Worm (Caenorhabditis elegans): ENCODE measurements around the gene asp-15.

The asp-15 gene

DNA sequence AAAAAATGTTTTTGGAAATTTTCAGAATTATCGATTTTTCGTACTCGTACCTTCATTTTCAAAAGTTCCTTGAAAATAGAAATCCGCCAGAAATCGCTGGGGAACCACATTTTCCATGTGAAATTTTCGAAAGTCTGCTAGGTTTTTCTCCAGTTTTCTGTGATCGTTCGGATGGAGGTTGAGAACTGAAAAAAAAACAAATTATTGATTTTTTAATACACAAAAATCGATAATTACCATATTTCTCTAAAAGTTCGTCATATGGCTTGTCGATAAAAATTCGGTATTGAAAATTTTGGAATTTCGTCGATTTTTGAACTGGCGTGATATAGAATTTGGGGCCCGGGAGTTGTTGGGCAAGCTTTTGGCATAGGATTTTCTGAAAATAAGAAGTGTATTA lies 32.2 kb upstream of the asp-15 start:
- TF ChIP-seq fos-1 (tag; optimal IDR thresholded peaks at IDR 0.05) (no peak), nhr-6 (tag; optimal IDR thresholded peaks at IDR 0.05) (no peak), dmd-4 (tag; optimal IDR thresholded peaks at IDR 0.05) (no peak), unc-55 (GFP tag; optimal IDR thresholded peaks at IDR 0.05) (no peak), nhr-237 (tag; optimal IDR thresholded peaks at IDR 0.05) (no peak)

DNA sequence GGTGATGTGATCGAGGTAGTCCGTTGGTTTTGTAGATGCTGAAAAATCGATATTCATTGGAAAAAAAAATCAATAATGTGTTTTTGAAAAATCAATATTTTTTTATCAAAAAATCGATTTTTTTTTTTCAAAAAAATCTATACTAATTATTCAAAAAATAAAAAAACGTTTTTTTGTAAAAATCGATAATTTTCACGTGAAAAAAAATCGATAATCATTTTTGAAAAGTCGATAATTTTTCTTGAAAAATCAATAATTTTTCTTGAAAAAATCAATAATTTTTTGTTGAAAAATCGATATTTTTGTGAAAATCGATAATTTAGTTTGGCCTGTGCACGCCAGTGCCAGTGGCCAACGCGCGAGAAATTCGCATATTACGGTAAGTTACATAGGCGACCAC lies 28.5 kb upstream of the asp-15 start:
- TF ChIP-seq elt-1 (tag; optimal IDR thresholded peaks at IDR 0.05): no peak
- no peak for TF ChIP-seq sma-9 (GFP tag; optimal IDR thresholded peaks at IDR 0.05)
- no peak for TF ChIP-seq sma-9 (tag; optimal IDR thresholded peaks at IDR 0.05)
- TF ChIP-seq nhr-77 (tag; optimal IDR thresholded peaks at IDR 0.05): no peak
- no peak for TF ChIP-seq nhr-129 (tag; optimal IDR thresholded peaks at IDR 0.05)
- no peak for TF ChIP-seq ztf-4 (tag; optimal IDR thresholded peaks at IDR 0.05)
- TF ChIP-seq ztf-11 (tag; optimal IDR thresholded peaks at IDR 0.05): no peak
- no peak for TF ChIP-seq nhr-10 (tag; optimal IDR thresholded peaks at IDR 0.05)
- no peak for TF ChIP-seq crh-2 (tag; optimal IDR thresholded peaks at IDR 0.05)
- no peak for TF ChIP-seq peb-1 (tag; optimal IDR thresholded peaks at IDR 0.05)
- TF ChIP-seq unc-62 (GFP tag; optimal IDR thresholded peaks at IDR 0.05): no peak
- no peak for TF ChIP-seq lin-39 (tag; optimal IDR thresholded peaks at IDR 0.05)
- no peak for TF ChIP-seq nhr-23 (tag; optimal IDR thresholded peaks at IDR 0.05)
- TF ChIP-seq lin-11 (tag; optimal IDR thresholded peaks at IDR 0.05): no peak
- TF ChIP-seq mdl-1 (tag; optimal IDR thresholded peaks at IDR 0.05): no peak
- no peak for TF ChIP-seq ceh-16 (tag; optimal IDR thresholded peaks at IDR 0.05)

DNA sequence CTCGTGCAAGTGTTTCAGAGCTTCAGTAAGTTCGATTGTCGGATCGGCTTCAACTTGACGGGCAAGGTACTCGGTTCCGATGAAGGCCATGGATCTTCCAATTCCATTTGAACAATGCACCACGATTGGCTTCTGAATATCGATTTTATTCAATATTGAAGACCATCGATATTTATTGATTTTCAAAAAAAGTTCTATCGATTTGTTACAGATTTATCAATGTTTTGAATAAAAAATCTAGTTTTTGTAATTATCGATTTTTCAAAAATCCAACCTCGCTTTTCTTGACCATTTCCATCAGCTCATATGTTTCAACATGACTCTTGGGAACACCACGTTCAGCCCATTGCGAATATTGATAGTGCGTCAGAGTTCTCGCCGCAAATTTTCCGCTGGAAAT lies 24.2 kb upstream of the asp-15 start:
- TF ChIP-seq nhr-11 (tag; optimal IDR thresholded peaks at IDR 0.05) (no peak), snpc-4 (tag; optimal IDR thresholded peaks at IDR 0.05) (no peak), crh-2 (tag; optimal IDR thresholded peaks at IDR 0.05) (no peak), aly-2 (tag; optimal IDR thresholded peaks at IDR 0.05) (no peak), ceh-82 (tag; optimal IDR thresholded peaks at IDR 0.05) (no peak), ztf-4 (tag; optimal IDR thresholded peaks at IDR 0.05) (no peak), nhr-129 (tag; optimal IDR thresholded peaks at IDR 0.05) (no peak), blmp-1 (tag; optimal IDR thresholded peaks at IDR 0.05; ENCODE audit: insufficient read depth) (no peak), alr-1 (tag; optimal IDR thresholded peaks at IDR 0.05) (no peak), C34F6.9 (tag; optimal IDR thresholded peaks at IDR 0.05) (no peak), nhr-25 (tag; optimal IDR thresholded peaks at IDR 0.05) (no peak), elt-1 (tag; optimal IDR thresholded peaks at IDR 0.05) (no peak), peb-1 (tag; optimal IDR thresholded peaks at IDR 0.05) (no peak)

DNA sequence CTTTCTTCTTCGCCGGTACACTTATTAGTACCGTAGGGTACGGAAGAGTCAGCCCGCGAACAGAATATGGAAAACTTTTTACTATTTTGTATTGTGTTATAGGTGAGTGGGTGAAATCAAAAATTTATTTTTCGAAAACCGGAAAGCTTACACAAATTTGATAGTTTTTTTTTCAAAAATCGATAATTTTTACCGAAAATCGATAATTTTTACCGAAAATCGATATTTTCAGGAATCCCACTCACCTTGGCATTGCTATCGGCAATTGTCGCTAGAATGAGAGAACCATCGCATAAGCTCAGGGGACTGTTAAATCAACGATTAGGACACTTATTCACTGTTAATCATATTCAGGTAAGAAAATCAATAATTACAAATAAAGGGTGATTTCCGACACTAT lies 18.7 kb upstream of the asp-15 start:
- TF ChIP-seq lsy-2 (tag; optimal IDR thresholded peaks at IDR 0.05): no peak
- TF ChIP-seq sma-9 (GFP tag; optimal IDR thresholded peaks at IDR 0.05): no peak
- no peak for TF ChIP-seq sma-9 (tag; optimal IDR thresholded peaks at IDR 0.05)
- TF ChIP-seq nhr-11 (tag; optimal IDR thresholded peaks at IDR 0.05): no peak
- TF ChIP-seq ztf-11 (tag; optimal IDR thresholded peaks at IDR 0.05): no peak
- TF ChIP-seq gmeb-1 (tag; optimal IDR thresholded peaks at IDR 0.05): no peak
- no peak for TF ChIP-seq nhr-23 (tag; optimal IDR thresholded peaks at IDR 0.05)
- no peak for TF ChIP-seq Y55F3AM.14 (GFP tag; optimal IDR thresholded peaks at IDR 0.05)
- TF ChIP-seq mdl-1 (tag; optimal IDR thresholded peaks at IDR 0.05): no peak
- no peak for TF ChIP-seq nhr-21 (tag; optimal IDR thresholded peaks at IDR 0.05)
- no peak for TF ChIP-seq ZK546.5 (tag; optimal IDR thresholded peaks at IDR 0.05)
- TF ChIP-seq nhr-12 (tag; optimal IDR thresholded peaks at IDR 0.05): no peak
- no peak for TF ChIP-seq lin-39 (tag; optimal IDR thresholded peaks at IDR 0.05)
- TF ChIP-seq ama-1 (optimal IDR thresholded peaks at IDR 0.05): no peak
- TF ChIP-seq peb-1 (tag; optimal IDR thresholded peaks at IDR 0.05): no peak
- no peak for TF ChIP-seq blmp-1 (tag; optimal IDR thresholded peaks at IDR 0.05; ENCODE audit: insufficient read depth)
- no peak for TF ChIP-seq F13H6.1 (tag; optimal IDR thresholded peaks at IDR 0.05)
- no peak for TF ChIP-seq C34F6.9 (tag; optimal IDR thresholded peaks at IDR 0.05)

DNA sequence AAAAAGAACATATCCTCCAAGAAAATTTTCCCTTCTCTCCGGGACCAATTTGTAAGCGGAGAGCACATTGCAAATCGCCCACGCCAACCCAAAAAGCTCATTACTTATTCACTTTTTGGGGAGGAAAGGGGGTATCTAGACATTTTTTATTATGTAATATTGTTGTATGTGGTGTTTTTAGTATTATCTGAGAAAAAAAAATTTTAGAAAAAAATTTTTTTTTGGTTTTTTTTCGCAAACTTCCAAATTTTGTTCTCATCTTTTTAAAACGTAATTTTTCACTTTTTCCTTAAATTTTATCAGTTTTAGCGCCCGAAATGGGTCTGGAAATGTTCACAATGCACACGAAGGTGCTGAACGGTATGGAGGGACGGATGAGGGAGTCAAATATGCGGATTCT lies 15.2 kb upstream of the asp-15 start, which contains the start of gene twk-46:
TSS of gene twk-46 (plus strand) at position 301 of the 400 bp plus-strand sequence.
- TF ChIP-seq Y55F3AM.14 (GFP tag; optimal IDR thresholded peaks at IDR 0.05) (no peak), mdl-1 (tag; optimal IDR thresholded peaks at IDR 0.05) (no peak), sma-9 (GFP tag; optimal IDR thresholded peaks at IDR 0.05) (no peak), sma-9 (tag; optimal IDR thresholded peaks at IDR 0.05) (no peak), F13H6.1 (tag; optimal IDR thresholded peaks at IDR 0.05) (no peak), blmp-1 (tag; optimal IDR thresholded peaks at IDR 0.05; ENCODE audit: insufficient read depth) (no peak), sma-3 (GFP tag; optimal IDR thresholded peaks at IDR 0.05) (no peak), gmeb-1 (tag; optimal IDR thresholded peaks at IDR 0.05) (no peak), aly-2 (tag; optimal IDR thresholded peaks at IDR 0.05) (no peak), nhr-11 (tag; optimal IDR thresholded peaks at IDR 0.05) (no peak), elt-1 (tag; optimal IDR thresholded peaks at IDR 0.05) (no peak), R02D3.7 (tag; optimal IDR thresholded peaks at IDR 0.05) (no peak), elt-3 (tag; optimal IDR thresholded peaks at IDR 0.05) (no peak), nhr-23 (tag; optimal IDR thresholded peaks at IDR 0.05) (no peak), snpc-4 (tag; optimal IDR thresholded peaks at IDR 0.05) (no peak), ZK546.5 (tag; optimal IDR thresholded peaks at IDR 0.05) (no peak), lin-11 (tag; optimal IDR thresholded peaks at IDR 0.05) (no peak), ama-1 (optimal IDR thresholded peaks at IDR 0.05) (no peak), unc-62 (GFP tag; optimal IDR thresholded peaks at IDR 0.05) (no peak)
